Fruit fly (Drosophila melanogaster): Measurements from ENCODE around the gene CG15130.

dm6 chr2L:20417597-20418286, 6.7 kb downstream of the CG15130 start:
- no peak for TF ChIP-seq sob (GFP tag; IDR thresholded peaks at IDR 0.05)
- TF ChIP-seq disco-r (GFP tag; optimal IDR thresholded peaks at IDR 0.05) = no peak
- no peak for TF ChIP-seq CG2202 (tag; optimal IDR thresholded peaks at IDR 0.05)
- no peak for TF ChIP-seq CG9215 (GFP tag; IDR thresholded peaks at IDR 0.05)
- TF ChIP-seq TFAM (GFP tag; optimal IDR thresholded peaks at IDR 0.05) = no peak

Measured in whole organism, embryonic.